Fruit fly (Drosophila melanogaster): ENCODE data around the gene GAPcenA.

DNA sequence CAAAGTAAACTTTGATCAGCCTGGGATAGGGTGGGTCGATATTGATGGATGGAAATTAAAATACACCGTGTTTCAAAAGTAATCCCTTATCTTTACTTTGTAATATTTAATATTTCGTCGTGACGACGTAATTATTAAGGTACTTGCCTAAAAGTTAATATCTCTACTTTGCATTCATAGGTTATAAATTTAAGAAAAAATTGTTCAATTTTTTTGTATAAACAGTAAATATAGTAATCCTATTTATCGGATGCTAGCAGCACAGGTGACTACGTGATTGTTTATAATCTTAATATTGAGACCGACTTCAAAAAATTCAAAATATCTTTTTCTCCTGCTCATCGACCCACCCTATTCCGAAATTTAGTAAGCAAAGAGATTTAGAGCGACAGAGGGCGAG is 11.8 kb downstream of the GAPcenA start:
- TF ChIP-seq ttk (optimal IDR thresholded peaks at IDR 0.05) (no peak), Myc (optimal IDR thresholded peaks at IDR 0.05) (no peak), insv (optimal IDR thresholded peaks at IDR 0.05) (no peak), Sin3A (optimal IDR thresholded peaks at IDR 0.05) (no peak), psq (optimal IDR thresholded peaks at IDR 0.05) (no peak), h (optimal IDR thresholded peaks at IDR 0.05) (no peak)
